Fruit fly (Drosophila melanogaster): Measurements from ENCODE around the gene Nmd3.
A peak's percentile ranks its signal among the peaks of the same experiment; 100 is the strongest.

Nmd3 gene

DNA sequence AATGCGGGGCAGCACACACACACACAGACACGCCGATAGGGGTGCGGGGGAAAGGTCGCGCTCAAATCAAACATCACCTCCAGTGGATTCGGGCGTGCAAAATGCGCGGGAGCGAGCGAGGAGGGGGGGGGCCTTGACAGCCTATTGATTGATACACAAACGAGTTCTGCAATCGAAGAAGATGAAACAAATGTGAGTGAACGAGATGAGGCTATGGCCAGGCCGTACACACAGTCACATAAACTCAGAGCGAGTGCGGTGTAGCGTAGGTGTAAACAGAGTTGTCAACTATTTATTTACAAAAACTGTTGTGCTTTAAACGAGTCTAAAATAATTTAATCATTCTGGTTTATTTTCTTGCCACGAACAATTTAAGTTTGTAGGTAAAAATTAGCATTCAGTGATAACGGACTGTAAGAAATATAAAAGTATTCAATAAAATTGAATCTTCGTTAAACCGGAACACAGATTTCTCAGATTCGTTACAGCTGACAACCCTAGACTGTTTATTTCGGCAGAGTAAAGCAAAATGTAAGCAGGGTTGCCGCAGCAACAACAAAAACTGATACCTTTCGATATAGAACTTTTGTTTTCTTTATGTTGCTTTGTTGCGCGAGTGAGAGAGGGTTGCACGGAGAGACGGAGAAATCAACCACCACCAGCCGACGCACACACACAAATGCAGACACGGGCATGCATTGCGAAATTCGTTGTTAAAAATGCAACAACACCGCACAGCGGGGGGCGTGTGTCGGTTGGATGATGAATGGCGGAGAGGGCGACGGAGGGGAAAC is 49.3 kb downstream of the Nmd3 start (continued):
- peak; percentile 63 for TF ChIP-seq CG15073 (GFP tag; optimal IDR thresholded peaks at IDR 0.05)
- no peak for TF ChIP-seq CG6791 (GFP tag; IDR thresholded peaks at IDR 0.05; ENCODE audit: partially characterized antibody)
- TF ChIP-seq onecut (GFP tag; IDR thresholded peaks at IDR 0.05): peak; percentile 77
- TF ChIP-seq lab (GFP tag; optimal IDR thresholded peaks at IDR 0.05): peak; percentile 95
- peak; percentile 34 for TF ChIP-seq grn (GFP tag; optimal IDR thresholded peaks at IDR 0.05)
- TF ChIP-seq Hr51 (GFP tag; optimal IDR thresholded peaks at IDR 0.05): peak; percentile 65 to 92
- no peak for TF ChIP-seq ham (GFP tag; IDR thresholded peaks at IDR 0.05)
- TF ChIP-seq CG16779 (GFP tag; IDR thresholded peaks at IDR 0.05): no peak
- peak; percentile 87 for TF ChIP-seq Ets65A (GFP tag)
- no peak for TF ChIP-seq lov (optimal IDR thresholded peaks at IDR 0.05)
- TF ChIP-seq lov (GFP tag; IDR thresholded peaks at IDR 0.05): 0 out of 3 replicates have a peak, but pooled peaks have one; percentile 57
- TF ChIP-seq ewg (GFP tag; optimal IDR thresholded peaks at IDR 0.05): peak; percentile 68
- peak; percentile 59 for TF ChIP-seq CG2116 (GFP tag; optimal IDR thresholded peaks at IDR 0.05)
- peak; percentile 93 for TF ChIP-seq CG2712 (tag; optimal IDR thresholded peaks at IDR 0.05)
- TF ChIP-seq CG2678 (tag; optimal IDR thresholded peaks at IDR 0.05): peak; percentile 96
- TF ChIP-seq CG42726 (GFP tag; IDR thresholded peaks at IDR 0.05; ENCODE audit: partially characterized antibody): no peak
- no peak for TF ChIP-seq Elba2 (GFP tag; optimal IDR thresholded peaks at IDR 0.05)
- TF ChIP-seq Atf-2 (GFP tag; optimal IDR thresholded peaks at IDR 0.05): peak; percentile 83
- peak; percentile 74 for TF ChIP-seq Nf-YB (GFP tag; optimal IDR thresholded peaks at IDR 0.05)
- TF ChIP-seq ranshi (GFP tag; IDR thresholded peaks at IDR 0.05): peak; percentile 81
- TF ChIP-seq CG17568 (GFP tag; optimal IDR thresholded peaks at IDR 0.05): peak; percentile 93
- peak; percentile 93 for TF ChIP-seq CG7839 (tag; optimal IDR thresholded peaks at IDR 0.05)
- TF ChIP-seq CG11247 (GFP tag; IDR thresholded peaks at IDR 0.05): peak; percentile 78
- TF ChIP-seq Dbx (GFP tag; IDR thresholded peaks at IDR 0.05): peak; percentile 73
- peak; percentile 39; the same call in 2 of the 3 replicates for TF ChIP-seq Optix (GFP tag; IDR thresholded peaks at IDR 0.05)
- TF ChIP-seq CG6254 (GFP tag; optimal IDR thresholded peaks at IDR 0.05): peak; percentile 78
- TF ChIP-seq sug (tag; optimal IDR thresholded peaks at IDR 0.05): peak; percentile 90
- peak; percentile 90 for TF ChIP-seq seq (GFP tag; IDR thresholded peaks at IDR 0.05)
- TF ChIP-seq chn (GFP tag; optimal IDR thresholded peaks at IDR 0.05): peak; percentile 83
- peak; percentile 35 for TF ChIP-seq ftz-f1 (GFP tag; optimal IDR thresholded peaks at IDR 0.05)
- TF ChIP-seq CG6689 (GFP tag; IDR thresholded peaks at IDR 0.05): peak; percentile 89
- no peak for TF ChIP-seq sna (GFP tag; IDR thresholded peaks at IDR 0.05; ENCODE audit: partially characterized antibody)
- TF ChIP-seq da (GFP tag; optimal IDR thresholded peaks at IDR 0.05): peak; percentile 53
- peak; percentile 43; the same call in 1 of the 3 replicates for TF ChIP-seq CG2199 (GFP tag; IDR thresholded peaks at IDR 0.05)
- peak; percentile 76 for TF ChIP-seq CG13775 (GFP tag; optimal IDR thresholded peaks at IDR 0.05)
- TF ChIP-seq insv (GFP tag; optimal IDR thresholded peaks at IDR 0.05): peak; percentile 12 to 68
- TF ChIP-seq CG34376 (GFP tag; optimal IDR thresholded peaks at IDR 0.05): peak; percentile 91
- TF ChIP-seq CG1792 (GFP tag; optimal IDR thresholded peaks at IDR 0.05): peak; percentile 79
- TF ChIP-seq crol (GFP tag; IDR thresholded peaks at IDR 0.05): peak; percentile 98
- TF ChIP-seq Neu2 (GFP tag; optimal IDR thresholded peaks at IDR 0.05; ENCODE audit: borderline replicate concordance): peak; percentile 44
- TF ChIP-seq Lpt (GFP tag; optimal IDR thresholded peaks at IDR 0.05): no peak
- TF ChIP-seq wdn (GFP tag; IDR thresholded peaks at IDR 0.05): peak; percentile 60; the same call in 1 of the 2 replicates
- peak; percentile 81 for TF ChIP-seq CG4820 (GFP tag; optimal IDR thresholded peaks at IDR 0.05)
- peak; percentile 88 for TF ChIP-seq Ssrp (tag; optimal IDR thresholded peaks at IDR 0.05)
- TF ChIP-seq al (GFP tag; IDR thresholded peaks at IDR 0.05): peak; percentile 79
- TF ChIP-seq CG16813 (GFP tag; IDR thresholded peaks at IDR 0.05; ENCODE audit: partially characterized antibody): no peak
- peak; percentile 86 for TF ChIP-seq fd3F (GFP tag; optimal IDR thresholded peaks at IDR 0.05)
- peak; percentile 80 for TF ChIP-seq CG5245 (GFP tag; optimal IDR thresholded peaks at IDR 0.05)
- TF ChIP-seq CG17359 (tag; optimal IDR thresholded peaks at IDR 0.05): peak; percentile 90

All from whole organism, embryonic.